Worm (Caenorhabditis elegans): ENCODE measurements around the gene daf-12.

DNA sequence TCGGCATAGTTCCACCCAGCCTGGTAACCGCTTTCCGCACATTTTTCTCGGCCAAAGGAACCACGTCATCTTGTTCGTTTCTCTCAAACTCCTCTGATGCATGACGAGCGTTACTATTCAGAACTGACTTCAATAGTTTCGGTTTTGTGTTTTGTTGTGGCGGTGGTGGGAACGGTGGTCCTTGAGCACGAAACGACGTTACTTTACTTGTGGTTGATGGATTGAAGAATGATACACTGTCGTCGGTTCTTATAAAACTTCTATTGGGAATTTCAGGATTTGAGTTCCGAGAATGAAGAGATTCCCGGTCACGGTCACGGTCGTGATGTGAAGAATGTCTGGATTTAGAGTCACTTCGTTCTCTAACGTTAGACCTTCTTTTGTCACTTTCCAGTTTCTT lies 25.8 kb upstream of the daf-12 start:
- TF ChIP-seq ama-1 (optimal IDR thresholded peaks at IDR 0.05) (no peak), sdc-2 (tag; optimal IDR thresholded peaks at IDR 0.05) (no peak), pha-4 (tag; optimal IDR thresholded peaks at IDR 0.05) (no peak), C38D4.7 (GFP tag; optimal IDR thresholded peaks at IDR 0.05) (no peak), pqm-1 (tag; optimal IDR thresholded peaks at IDR 0.05) (no peak), F13H6.1 (tag; optimal IDR thresholded peaks at IDR 0.05) (no peak), fkh-10 (GFP tag; optimal IDR thresholded peaks at IDR 0.05) (no peak), tbx-7 (tag; optimal IDR thresholded peaks at IDR 0.05) (no peak), unc-3 (GFP tag; conservative IDR thresholded peaks at IDR 0.05) (no peak), unc-3 (tag; optimal IDR thresholded peaks at IDR 0.05) (no peak), ceh-34 (tag; optimal IDR thresholded peaks at IDR 0.05) (no peak), ceh-48 (tag; optimal IDR thresholded peaks at IDR 0.05) (no peak), sox-4 (tag; optimal IDR thresholded peaks at IDR 0.05) (no peak)

Measured in whole organism, late embryonic.